Worm (Caenorhabditis elegans) whole organism, young adult: Measurements from ENCODE around the gene pho-9.

Source experiments
- B0019.2 ChIP-seq: fragments of 200-800 bp; sonication (Bioruptor generic); conservative IDR thresholded peaks from 2 replicates; pipeline ENCODE4 v1.3.6; 2022; ENCODE audit warnings: missing genetic modification reagents, missing genetic modification characterization, missing compliant biosample characterization
- B0336.3 ChIP-seq: fragments of 200-800 bp; sonication (Bioruptor generic); IDR thresholded peaks from 2 replicates; pipeline ENCODE4 v1.3.6; 2022; ENCODE audit warnings: missing genetic modification characterization, missing compliant biosample characterization
- C06A6.2 ChIP-seq: fragments of 200-800 bp; sonication (Bioruptor generic); conservative IDR thresholded peaks from 2 replicates; pipeline ENCODE4 v1.3.6; 2022; ENCODE audit warnings: missing genetic modification characterization, missing compliant biosample characterization
- C17E4.6 ChIP-seq: fragments of 200-800 bp; sonication (Bioruptor generic); IDR thresholded peaks from 2 replicates; pipeline ENCODE4 v1.3.6; 2022; ENCODE audit warnings: missing genetic modification reagents, missing genetic modification characterization, missing compliant biosample characterization
- F37B4.10 ChIP-seq: fragments of 200-800 bp; sonication (Bioruptor generic); IDR thresholded peaks from 2 replicates; pipeline ENCODE4 v1.3.6; 2022; ENCODE audit warnings: missing genetic modification characterization, missing compliant biosample characterization
- F39B2.1 ChIP-seq: fragments of 200-800 bp; sonication (Bioruptor generic); IDR thresholded peaks from 2 replicates; pipeline ENCODE4 v1.3.6; 2022; ENCODE audit warnings: missing genetic modification reagents, missing genetic modification characterization, missing compliant biosample characterization
- F55B11.4 ChIP-seq: sonication (generic microtip); optimal IDR thresholded peaks from 2 replicates; lab custom pipeline; 2016; ENCODE audit warnings: missing compliant biosample characterization, missing genetic modification characterization, borderline replicate concordance; ENCODE audit not compliant: insufficient read depth
- T26A5.8 ChIP-seq: sonication (generic microtip); optimal IDR thresholded peaks from 2 replicates; lab custom pipeline; 2016; ENCODE audit warnings: missing genetic modification characterization, missing compliant biosample characterization
- Y53G8AR.9 ChIP-seq: fragments of 200-800 bp; sonication (Bioruptor generic); conservative IDR thresholded peaks from 2 replicates; pipeline ENCODE4 v1.3.6; 2022; ENCODE audit warnings: missing genetic modification reagents, missing genetic modification characterization, missing compliant biosample characterization
- ZK185.1 ChIP-seq: sonication (generic microtip); optimal IDR thresholded peaks from 2 replicates; lab custom pipeline; 2016; ENCODE audit warnings: mild to moderate bottlenecking, missing genetic modification characterization, missing compliant biosample characterization; ENCODE audit not compliant: poor library complexity, severe bottlenecking
- akir-1 ChIP-seq: fragments of 200-800 bp; sonication (Bioruptor generic); optimal IDR thresholded peaks from 2 replicates; lab custom pipeline; 2018; ENCODE audit warnings: mild to moderate bottlenecking, missing genetic modification characterization, moderate library complexity, missing compliant biosample characterization
- aptf-3 ChIP-seq: fragments of 200-800 bp; sonication (Bioruptor generic); IDR thresholded peaks from 2 replicates; pipeline ENCODE4 v1.3.6; 2022; ENCODE audit warnings: missing genetic modification characterization, missing compliant biosample characterization
- atf-7 ChIP-seq: sonication (generic microtip); optimal IDR thresholded peaks from 2 replicates; lab custom pipeline; 2017; ENCODE audit warnings: mild to moderate bottlenecking, missing genetic modification characterization, missing compliant biosample characterization
- attf-5 ChIP-seq: fragments of 200-800 bp; sonication (Bioruptor generic); optimal IDR thresholded peaks from 2 replicates; lab custom pipeline; 2018; ENCODE audit warnings: mild to moderate bottlenecking, missing genetic modification characterization, missing compliant biosample characterization
- cebp-1 ChIP-seq, 2 experiments: fragments of 200-800 bp in 1 of 2; sonication (Bioruptor generic) in 1 of 2; sonication (generic microtip) in 1 of 2; IDR thresholded peaks in 1 of 2; optimal IDR thresholded peaks in 1 of 2; 2 replicates each; pipeline versions ENCODE4 v1.3.6 to Lab custom; 2017 to 2022; ENCODE audit warnings: missing compliant biosample characterization in 2 of 2, missing genetic modification characterization in 2 of 2, mild to moderate bottlenecking in 1 of 2, missing genetic modification reagents in 1 of 2, moderate library complexity in 1 of 2
- ceh-91 ChIP-seq: fragments of 200-800 bp; sonication (Bioruptor generic); IDR thresholded peaks from 2 replicates; pipeline ENCODE4 v1.3.6; 2022; ENCODE audit warnings: missing genetic modification reagents, missing genetic modification characterization, missing compliant biosample characterization
- dox-1 ChIP-seq: fragments of 200-800 bp; sonication (Bioruptor generic); IDR thresholded peaks from 2 replicates; pipeline ENCODE4 v1.3.6; 2022; ENCODE audit warnings: missing genetic modification reagents, missing genetic modification characterization, missing compliant biosample characterization
- ets-4 ChIP-seq: fragments of 200-800 bp; sonication (Bioruptor generic); optimal IDR thresholded peaks from 2 replicates; lab custom pipeline; 2018; ENCODE audit warnings: mild to moderate bottlenecking, missing genetic modification characterization, missing compliant biosample characterization
- hsf-1 ChIP-seq: fragments of 200-800 bp; sonication (Bioruptor generic); IDR thresholded peaks from 2 replicates; pipeline ENCODE4 v1.3.6; 2022; ENCODE audit warnings: missing genetic modification reagents, missing genetic modification characterization, missing compliant biosample characterization
- let-526 ChIP-seq: fragments of 200-800 bp; sonication (Bioruptor generic); IDR thresholded peaks from 2 replicates; pipeline ENCODE4 v1.3.6; 2022; ENCODE audit warnings: missing genetic modification reagents, missing genetic modification characterization, missing compliant biosample characterization
- let-607 ChIP-seq, 2 experiments: fragments of 200-800 bp in 1 of 2; sonication (Bioruptor generic) in 1 of 2; sonication (generic microtip) in 1 of 2; optimal IDR thresholded peaks; 2 replicates each; lab custom pipeline; 2016 to 2018; ENCODE audit warnings: mild to moderate bottlenecking in 2 of 2, missing compliant biosample characterization in 2 of 2, missing genetic modification characterization in 2 of 2, moderate library complexity in 2 of 2, missing genotype in 1 of 2
- lin-40 ChIP-seq: sonication (generic microtip); optimal IDR thresholded peaks from 2 replicates; lab custom pipeline; 2016; ENCODE audit warnings: missing genetic modification characterization, mild to moderate bottlenecking, missing compliant biosample characterization, missing genotype, missing genetic modification reagents
- madf-8 ChIP-seq: fragments of 200-800 bp; sonication (Bioruptor generic); conservative IDR thresholded peaks from 2 replicates; pipeline ENCODE4 v1.3.6; 2022; ENCODE audit warnings: missing genetic modification reagents, missing genetic modification characterization, missing compliant biosample characterization
- mxl-1 ChIP-seq: sonication (generic microtip); optimal IDR thresholded peaks from 2 replicates; lab custom pipeline; 2016; ENCODE audit warnings: missing genetic modification characterization, missing compliant biosample characterization
- nhr-179 ChIP-seq: sonication (generic microtip); optimal IDR thresholded peaks from 2 replicates; lab custom pipeline; 2016; ENCODE audit warnings: mild to moderate bottlenecking, missing genetic modification characterization, missing compliant biosample characterization
- nhr-80 ChIP-seq: sonication (generic microtip); optimal IDR thresholded peaks from 2 replicates; lab custom pipeline; 2016; ENCODE audit warnings: missing genetic modification characterization, missing compliant biosample characterization
- nhr-90 ChIP-seq: sonication (generic microtip); optimal IDR thresholded peaks from 2 replicates; lab custom pipeline; 2016; ENCODE audit warnings: missing genotype, mild to moderate bottlenecking, missing genetic modification characterization, missing compliant biosample characterization
- pha-4 ChIP-seq: fragments of 150-350 bp; sonication (generic microtip); optimal IDR thresholded peaks from 2 replicates; lab custom pipeline; 2014; ENCODE audit warnings: missing biosample characterization, missing genetic modification reagents, missing genetic modification characterization
- sea-2 ChIP-seq: fragments of 200-800 bp; sonication (Bioruptor generic); IDR thresholded peaks from 2 replicates; pipeline ENCODE4 v1.3.6; 2022; ENCODE audit warnings: missing genetic modification characterization, missing compliant biosample characterization
- snpc-4 ChIP-seq, 5 experiments: fragments of 150-350 bp in 1 of 5; sonication (generic microtip) in 4 of 5; optimal IDR thresholded peaks; 2 replicates each; lab custom pipeline; 2014 to 2018; ENCODE audit warnings: missing genetic modification characterization in 5 of 5, missing biosample characterization in 3 of 5, antibody characterized with exemption in 2 of 5, mild to moderate bottlenecking in 2 of 5, missing compliant biosample characterization in 2 of 5, missing genotype in 2 of 5, moderate library complexity in 2 of 5, missing genetic modification reagents in 1 of 5
- unc-130 ChIP-seq: sonication (generic microtip); optimal IDR thresholded peaks from 2 replicates; lab custom pipeline; 2016; ENCODE audit warnings: missing genetic modification reagents, missing genetic modification characterization, missing compliant biosample characterization
- xnd-1 ChIP-seq: sonication (generic microtip); optimal IDR thresholded peaks from 2 replicates; lab custom pipeline; 2016; ENCODE audit warnings: missing genotype, missing genetic modification reagents, missing genetic modification characterization, missing compliant biosample characterization
- ztf-26 ChIP-seq: sonication (generic microtip); optimal IDR thresholded peaks from 2 replicates; lab custom pipeline; 2017; ENCODE audit warnings: missing genetic modification characterization, missing compliant biosample characterization

pho-9 gene

ce11 chrIII:2746553-2746952, 14.1 kb downstream of the pho-9 start, which contains the start of gene Y71H2AM.14:
TSS of gene Y71H2AM.14 (minus strand) at chrIII:2746653.
- no peak for TF ChIP-seq madf-8 (GFP tag; lab: Robert Waterston, UW)
- TF ChIP-seq B0019.2 = no peak
- no peak for TF ChIP-seq F55B11.4 (tag; lab: Kevin White, UChicago)
- TF ChIP-seq akir-1 = no peak
- TF ChIP-seq F39B2.1 (GFP tag; lab: Robert Waterston, UW) = no peak
- no peak for TF ChIP-seq snpc-4 (GFP tag; optimal IDR thresholded peaks at IDR 0.05; lab: Kevin White, UChicago)
- no peak for TF ChIP-seq snpc-4 (tag; optimal IDR thresholded peaks at IDR 0.05; lab: Kevin White, UChicago)
- TF ChIP-seq ceh-91 (GFP tag; lab: Robert Waterston, UW) = no peak
- TF ChIP-seq atf-7 (tag; lab: Kevin White, UChicago) = no peak
- no peak for TF ChIP-seq unc-130 (GFP tag; lab: Kevin White, UChicago)
- no peak for TF ChIP-seq lin-40 (tag; lab: Kevin White, UChicago)
- no peak for TF ChIP-seq nhr-179
- TF ChIP-seq, all 124 proteins: peak for 0

- TF ChIP-seq ets-4 (GFP tag; lab: Kevin White, UChicago) (peak; percentile 50), let-526 (GFP tag; lab: Robert Waterston, UW) (no peak), pha-4 (peak; percentile 73), cebp-1 (GFP tag; IDR thresholded peaks at IDR 0.05; lab: Robert Waterston, UW) (no peak), cebp-1 (tag; optimal IDR thresholded peaks at IDR 0.05; lab: Kevin White, UChicago) (peak; percentile 57), ztf-26 (tag; lab: Kevin White, UChicago) (no peak), Y53G8AR.9 (GFP tag; lab: Robert Waterston, UW) (no peak), T26A5.8 (no peak), hsf-1 (GFP tag; lab: Robert Waterston, UW) (no peak), attf-5 (GFP tag; lab: Kevin White, UChicago) (peak; percentile 33), nhr-80 (tag; lab: Kevin White, UChicago) (peak; percentile 88), C17E4.6 (GFP tag; lab: Robert Waterston, UW) (no peak), sea-2 (GFP tag; lab: Robert Waterston, UW) (no peak), ZK185.1 (tag; lab: Kevin White, UChicago) (no peak), C06A6.2 (no peak), F37B4.10 (GFP tag; lab: Robert Waterston, UW) (no peak), xnd-1 (tag; lab: Kevin White, UChicago) (no peak)
Measured at ce11 chrIII:2739469-2739868, 21.1 kb downstream of the pho-9 start, which contains the start of gene cest-25. TSS of gene cest-25 (minus strand) at chrIII:2739531.

ce11 chrIII:2733606-2734183, 26.9 kb downstream of the pho-9 start, which contains the start of gene Y71H2AM.12:
TSS of gene Y71H2AM.12 (minus strand) at chrIII:2734091.
- 0 out of 2 replicates have a peak, but pooled peaks have one; percentile 38 for TF ChIP-seq B0336.3 (GFP tag; lab: Robert Waterston, UW)
- TF ChIP-seq mxl-1 (tag; lab: Kevin White, UChicago) = no peak
- TF ChIP-seq cebp-1 (GFP tag; IDR thresholded peaks at IDR 0.05; lab: Robert Waterston, UW) = no peak
- peak; percentile 38 for TF ChIP-seq cebp-1 (tag; optimal IDR thresholded peaks at IDR 0.05; lab: Kevin White, UChicago)
- TF ChIP-seq nhr-90 (tag; lab: Kevin White, UChicago) = peak; percentile 20
- peak in 1 of 2 experiments; percentile 44 for TF ChIP-seq let-607 (tag; optimal IDR thresholded peaks at IDR 0.05; lab: Kevin White, UChicago)
- TF ChIP-seq attf-5 (GFP tag; lab: Kevin White, UChicago) = peak; percentile 59
- no peak for TF ChIP-seq ceh-91 (GFP tag; lab: Robert Waterston, UW)
- TF ChIP-seq ets-4 (GFP tag; lab: Kevin White, UChicago) = peak; percentile 43
- peak; percentile 39 for TF ChIP-seq dox-1 (GFP tag; lab: Robert Waterston, UW)
- no peak for TF ChIP-seq aptf-3 (GFP tag; lab: Robert Waterston, UW)
- TF ChIP-seq nhr-80 (tag; lab: Kevin White, UChicago) = peak; percentile 88
